Worm (Caenorhabditis elegans) whole organism, L4 larva: ENCODE results near the gene cec-3.

Source experiments
- F10B5.3 ChIP-seq: sonication (generic microtip); optimal IDR thresholded peaks from 2 replicates; lab custom pipeline; 2016; ENCODE audit warnings: mild to moderate bottlenecking, missing genetic modification characterization, missing compliant biosample characterization
- F26F4.8 ChIP-seq: fragments of 200-800 bp; sonication (Bioruptor generic); conservative IDR thresholded peaks from 2 replicates; pipeline ENCODE4 v1.3.6; 2022; ENCODE audit warnings: missing genetic modification characterization, missing compliant biosample characterization
- Y105C5A.15 ChIP-seq: fragments of 200-800 bp; sonication (Bioruptor generic); IDR thresholded peaks from 2 replicates; pipeline ENCODE4 v1.3.6; 2022; ENCODE audit warnings: missing genetic modification characterization, missing compliant biosample characterization
- Y75B8A.6 ChIP-seq: fragments of 200-800 bp; sonication (Bioruptor generic); IDR thresholded peaks from 2 replicates; pipeline ENCODE4 v1.3.6; 2022; ENCODE audit warnings: missing genetic modification reagents, missing genetic modification characterization, missing compliant biosample characterization
- ZK337.2 ChIP-seq: fragments of 200-800 bp; sonication (Bioruptor generic); IDR thresholded peaks from 2 replicates; pipeline ENCODE4 v1.3.6; 2022; ENCODE audit warnings: missing genetic modification reagents, missing genetic modification characterization, missing compliant biosample characterization
- aha-1 ChIP-seq: fragments of 150-350 bp; peaks from one replicate; lab custom pipeline; 2014; ENCODE audit warnings: missing biosample characterization, missing genetic modification characterization
- arid-1 ChIP-seq: fragments of 200-800 bp; sonication (Bioruptor generic); conservative IDR thresholded peaks from 2 replicates; pipeline ENCODE4 v1.3.6; 2022; ENCODE audit warnings: missing genetic modification reagents, missing genetic modification characterization, missing compliant biosample characterization
- ceh-20 ChIP-seq: fragments of 200-800 bp; sonication (Bioruptor generic); IDR thresholded peaks from 2 replicates; pipeline ENCODE4 v1.3.6; 2022; ENCODE audit warnings: missing genetic modification reagents, missing genetic modification characterization, missing compliant biosample characterization
- ces-1 ChIP-seq: fragments of 150-350 bp; sonication (generic microtip); optimal IDR thresholded peaks from 4 replicates; lab custom pipeline; 2014; ENCODE audit warnings: missing biosample characterization, missing genetic modification reagents, missing genetic modification characterization
- daf-16 ChIP-seq, 3 experiments: sonication (generic microtip); optimal IDR thresholded peaks; 2 replicates each; lab custom pipeline; 2016 to 2017; ENCODE audit warnings: missing genetic modification characterization in 3 of 3, missing genetic modification reagents in 3 of 3, mild to moderate bottlenecking in 2 of 3, missing compliant biosample characterization in 2 of 3, missing biosample characterization in 1 of 3, moderate library complexity in 1 of 3
- daf-19 ChIP-seq: fragments of 200-800 bp; sonication (Bioruptor generic); conservative IDR thresholded peaks from 2 replicates; pipeline ENCODE4 v1.3.6; 2022; ENCODE audit warnings: missing genetic modification characterization, missing compliant biosample characterization
- daf-8 ChIP-seq: fragments of 200-800 bp; sonication (Bioruptor generic); IDR thresholded peaks from 2 replicates; pipeline ENCODE4 v1.3.6; 2022; ENCODE audit warnings: missing genetic modification characterization, missing compliant biosample characterization
- dmd-6 ChIP-seq: fragments of 200-800 bp; sonication (Bioruptor generic); IDR thresholded peaks from 2 replicates; pipeline ENCODE4 v1.3.6; 2022; ENCODE audit warnings: missing genetic modification reagents, missing genetic modification characterization, missing compliant biosample characterization
- dmd-8 ChIP-seq: fragments of 200-800 bp; sonication (Bioruptor generic); IDR thresholded peaks from 2 replicates; pipeline ENCODE4 v1.3.6; 2022; ENCODE audit warnings: missing genetic modification characterization, missing compliant biosample characterization
- dpl-1 ChIP-seq: fragments of 150-350 bp; optimal IDR thresholded peaks from 2 replicates; lab custom pipeline; 2014; ENCODE audit warnings: missing biosample characterization, missing genetic modification reagents, missing genetic modification characterization
- egl-43 ChIP-seq: fragments of 200-800 bp; sonication (Bioruptor generic); IDR thresholded peaks from 2 replicates; pipeline ENCODE4 v1.3.6; 2022; ENCODE audit warnings: missing genetic modification reagents, missing genetic modification characterization, missing compliant biosample characterization
- fkh-10 ChIP-seq: fragments of 150-350 bp; optimal IDR thresholded peaks from 2 replicates; lab custom pipeline; 2014; ENCODE audit warnings: missing biosample characterization, missing genetic modification reagents, missing genetic modification characterization
- gei-8 ChIP-seq: fragments of 200-800 bp; sonication (Bioruptor generic); optimal IDR thresholded peaks from 2 replicates; lab custom pipeline; 2018; ENCODE audit warnings: mild to moderate bottlenecking, missing genetic modification characterization, missing compliant biosample characterization
- hif-1 ChIP-seq, 2 experiments: sonication (generic microtip); optimal IDR thresholded peaks; 2 replicates each; lab custom pipeline; 2016 to 2017; ENCODE audit warnings: missing compliant biosample characterization in 2 of 2, missing genetic modification characterization in 2 of 2, missing genetic modification reagents in 2 of 2, missing genotype in 2 of 2, mild to moderate bottlenecking in 1 of 2
- hlh-11 ChIP-seq: fragments of 200-800 bp; sonication (Bioruptor generic); optimal IDR thresholded peaks from 2 replicates; lab custom pipeline; 2018; ENCODE audit warnings: mild to moderate bottlenecking, missing genetic modification characterization, missing compliant biosample characterization
- hmg-1.1 ChIP-seq: fragments of 200-800 bp; sonication (Bioruptor generic); IDR thresholded peaks from 2 replicates; pipeline ENCODE4 v1.3.6; 2022; ENCODE audit warnings: missing genetic modification reagents, missing genetic modification characterization, missing compliant biosample characterization
- lin-1 ChIP-seq: fragments of 200-800 bp; sonication (Bioruptor generic); IDR thresholded peaks from 2 replicates; pipeline ENCODE4 v1.3.6; 2022; ENCODE audit warnings: missing genetic modification reagents, missing genetic modification characterization, missing compliant biosample characterization
- lsy-2 ChIP-seq, 2 experiments: fragments of 150-350 bp in 1 of 2; sonication (generic microtip) in 1 of 2; optimal IDR thresholded peaks; 2 replicates each; lab custom pipeline; 2014 to 2017; ENCODE audit warnings: missing biosample characterization in 2 of 2, missing genetic modification characterization in 2 of 2
- madf-5 ChIP-seq, 2 experiments: fragments of 200-800 bp; sonication (Bioruptor generic); IDR thresholded peaks; 2 replicates each; pipeline ENCODE4 v1.3.6; 2022; ENCODE audit warnings: missing compliant biosample characterization in 2 of 2, missing genetic modification characterization in 2 of 2
- mdl-1 ChIP-seq, 2 experiments: fragments of 150-350 bp in 1 of 2; sonication (generic microtip) in 1 of 2; optimal IDR thresholded peaks; 2 replicates each; lab custom pipeline; 2014 to 2017; ENCODE audit warnings: missing biosample characterization in 2 of 2, missing genetic modification characterization in 2 of 2
- mep-1 ChIP-seq: fragments of 150-350 bp; sonication (generic microtip); optimal IDR thresholded peaks from 3 replicates; lab custom pipeline; 2014; ENCODE audit warnings: missing biosample characterization, missing genetic modification characterization
- mes-2 ChIP-seq: sonication (generic microtip); optimal IDR thresholded peaks from 2 replicates; lab custom pipeline; 2016; ENCODE audit warnings: missing genotype, mild to moderate bottlenecking, missing genetic modification characterization, missing compliant biosample characterization; ENCODE audit not compliant: poor library complexity, severe bottlenecking
- mxl-3 ChIP-seq: fragments of 200-800 bp; sonication (Bioruptor generic); optimal IDR thresholded peaks from 2 replicates; lab custom pipeline; 2018; ENCODE audit warnings: mild to moderate bottlenecking, missing genetic modification characterization, missing compliant biosample characterization
- nhr-102 ChIP-seq: sonication (generic microtip); optimal IDR thresholded peaks from 2 replicates; lab custom pipeline; 2016; ENCODE audit warnings: mild to moderate bottlenecking, missing genetic modification characterization, moderate library complexity, missing compliant biosample characterization
- nhr-11 ChIP-seq: fragments of 150-350 bp; optimal IDR thresholded peaks from 2 replicates; lab custom pipeline; 2014; ENCODE audit warnings: missing biosample characterization, missing genetic modification characterization
- nhr-237 ChIP-seq: sonication (generic microtip); optimal IDR thresholded peaks from 2 replicates; lab custom pipeline; 2017; ENCODE audit warnings: missing biosample characterization, missing genetic modification characterization
- nhr-25 ChIP-seq: sonication (generic microtip); optimal IDR thresholded peaks from 2 replicates; lab custom pipeline; 2017; ENCODE audit warnings: missing genetic modification characterization, mild to moderate bottlenecking, missing compliant biosample characterization, antibody characterized with exemption, moderate library complexity, borderline replicate concordance; ENCODE audit not compliant: insufficient read depth
- nhr-28 ChIP-seq: fragments of 150-350 bp; optimal IDR thresholded peaks from 2 replicates; lab custom pipeline; 2014; ENCODE audit warnings: missing biosample characterization, missing genetic modification characterization
- nhr-41 ChIP-seq: fragments of 200-800 bp; sonication (Bioruptor generic); IDR thresholded peaks from 2 replicates; pipeline ENCODE4 v1.3.6; 2022; ENCODE audit warnings: missing genetic modification reagents, missing genetic modification characterization, missing compliant biosample characterization
- nhr-76 ChIP-seq: fragments of 150-350 bp; optimal IDR thresholded peaks from 2 replicates; lab custom pipeline; 2014; ENCODE audit warnings: missing biosample characterization, missing genetic modification characterization
- pha-4 ChIP-seq, 2 experiments: fragments of 150-350 bp in 1 of 2; fragments of 200-800 bp in 1 of 2; sonication (Bioruptor generic) in 1 of 2; IDR thresholded peaks in 1 of 2; optimal IDR thresholded peaks in 1 of 2; 2 replicates each; pipeline versions ENCODE4 v1.3.6 to Lab custom; 2014 to 2022; ENCODE audit warnings: missing genetic modification characterization in 2 of 2, missing genetic modification reagents in 2 of 2, missing biosample characterization in 1 of 2, missing compliant biosample characterization in 1 of 2
- pqm-1 ChIP-seq: sonication (generic microtip); optimal IDR thresholded peaks from 2 replicates; lab custom pipeline; 2017; ENCODE audit warnings: missing biosample characterization, missing genetic modification characterization
- rbr-2 ChIP-seq: sonication (generic microtip); optimal IDR thresholded peaks from 2 replicates; lab custom pipeline; 2016; ENCODE audit warnings: missing genotype, missing genetic modification characterization, missing compliant biosample characterization
- saeg-2 ChIP-seq: fragments of 200-800 bp; sonication (Bioruptor generic); IDR thresholded peaks from 2 replicates; pipeline ENCODE4 v1.3.6; 2022; ENCODE audit warnings: missing genetic modification reagents, missing genetic modification characterization, missing compliant biosample characterization
- sdz-12 ChIP-seq: fragments of 200-800 bp; sonication (Bioruptor generic); optimal IDR thresholded peaks from 2 replicates; lab custom pipeline; 2018; ENCODE audit warnings: mild to moderate bottlenecking, missing genetic modification characterization, missing compliant biosample characterization
- snpc-1.2 ChIP-seq: fragments of 200-800 bp; sonication (Bioruptor generic); IDR thresholded peaks from 2 replicates; pipeline ENCODE4 v1.3.6; 2022; ENCODE audit warnings: missing genetic modification reagents, missing genetic modification characterization, missing compliant biosample characterization
- snpc-4 ChIP-seq: fragments of 150-350 bp; optimal IDR thresholded peaks from 2 replicates; lab custom pipeline; 2014; ENCODE audit warnings: missing biosample characterization, missing genetic modification characterization
- unc-39 ChIP-seq: sonication (generic microtip); optimal IDR thresholded peaks from 2 replicates; lab custom pipeline; 2017; ENCODE audit warnings: missing biosample characterization, missing genetic modification characterization
- unc-62 ChIP-seq, 3 experiments: fragments of 150-350 bp in 1 of 3; sonication (generic microtip); optimal IDR thresholded peaks in 2 of 3; peaks in 1 of 3; 1 replicate in 1 of 3; 2 replicates in 2 of 3; lab custom pipeline; 2014 to 2017; ENCODE audit warnings: missing biosample characterization in 3 of 3, missing genetic modification characterization in 3 of 3, missing genetic modification reagents in 3 of 3, missing genotype in 1 of 3
- ztf-11 ChIP-seq: fragments of 150-350 bp; optimal IDR thresholded peaks from 2 replicates; lab custom pipeline; 2014; ENCODE audit warnings: missing biosample characterization, missing genetic modification characterization

cec-3 gene

ce11 chrII:7838661-7839060, 18.7 kb downstream of the cec-3 start:
- TF ChIP-seq snpc-1.2 (no peak), mep-1 (tag; lab: Kevin White, UChicago) (peak; percentile 10), rbr-2 (tag; lab: Kevin White, UChicago) (peak; percentile 32), lsy-2 (tag; optimal IDR thresholded peaks at IDR 0.05; lab: Kevin White, UChicago) (peak in 1 of 2 experiments; percentile 45), daf-16 (GFP tag; optimal IDR thresholded peaks at IDR 0.05; lab: Kevin White, UChicago) (peak in 1 of 2 experiments; percentile 56), daf-16 (tag; optimal IDR thresholded peaks at IDR 0.05; lab: Kevin White, UChicago) (no peak), gei-8 (no peak), ceh-20 (peak; percentile 55; the same call in 1 of the 2 replicates), ztf-11 (no peak), mdl-1 (tag; optimal IDR thresholded peaks at IDR 0.05; lab: Kevin White, UChicago) (peak in 1 of 2 experiments; percentile 28), hmg-1.1 (GFP tag; lab: Robert Waterston, UW) (peak; percentile 79)

- TF ChIP-seq saeg-2 (GFP tag; lab: Robert Waterston, UW) = no peak
- no peak for TF ChIP-seq snpc-4
- peak; percentile 95 for TF ChIP-seq aha-1 (tag; lab: Kevin White, UChicago)
- no peak for TF ChIP-seq F26F4.8 (GFP tag; lab: Robert Waterston, UW)
- no peak for TF ChIP-seq ZK337.2 (GFP tag; lab: Robert Waterston, UW)
- TF ChIP-seq daf-19 = no peak
- TF ChIP-seq mxl-3 (GFP tag; lab: Kevin White, UChicago) = no peak
- TF ChIP-seq nhr-28 (tag; lab: Kevin White, UChicago) = no peak
- TF ChIP-seq sdz-12 (GFP tag; lab: Kevin White, UChicago) = no peak
- TF ChIP-seq nhr-41 (GFP tag; lab: Robert Waterston, UW) = no peak
- TF ChIP-seq pha-4 (GFP tag; IDR thresholded peaks at IDR 0.05; lab: Robert Waterston, UW) = no peak
- TF ChIP-seq pha-4 (tag; optimal IDR thresholded peaks at IDR 0.05; lab: Kevin White, UChicago) = no peak
- TF ChIP-seq nhr-76 = no peak
- no peak for TF ChIP-seq nhr-237 (tag; lab: Kevin White, UChicago)
- TF ChIP-seq lsy-2 (tag; optimal IDR thresholded peaks at IDR 0.05; lab: Kevin White, UChicago) = peak in 1 of 2 experiments; percentile 44
- TF ChIP-seq dmd-6 (GFP tag; lab: Robert Waterston, UW) = no peak
- TF ChIP-seq Y105C5A.15 = no peak
- no peak for TF ChIP-seq egl-43 (GFP tag; lab: Robert Waterston, UW)
- no peak for TF ChIP-seq mes-2 (tag; lab: Kevin White, UChicago)
- no peak for TF ChIP-seq unc-39 (tag; lab: Kevin White, UChicago)
- no peak for TF ChIP-seq mep-1 (tag; lab: Kevin White, UChicago)
- TF ChIP-seq nhr-11 (tag; lab: Kevin White, UChicago) = peak; percentile 45
- no peak for TF ChIP-seq arid-1
- TF ChIP-seq daf-16 (GFP tag; optimal IDR thresholded peaks at IDR 0.05; lab: Kevin White, UChicago) = peak in 1 of 2 experiments; percentile 96
- TF ChIP-seq daf-16 (tag; optimal IDR thresholded peaks at IDR 0.05; lab: Kevin White, UChicago) = no peak
- TF ChIP-seq unc-62 (GFP tag; optimal IDR thresholded peaks at IDR 0.05 in 1 of 2; lab: Kevin White, UChicago) = no peak
- no peak for TF ChIP-seq unc-62 (tag; optimal IDR thresholded peaks at IDR 0.05; lab: Kevin White, UChicago)
- TF ChIP-seq fkh-10 (GFP tag; lab: Kevin White, UChicago) = no peak
- TF ChIP-seq F10B5.3 (tag; lab: Kevin White, UChicago) = no peak
- no peak for TF ChIP-seq ces-1
- TF ChIP-seq hlh-11 (tag; lab: Kevin White, UChicago) = peak; percentile 64
- no peak for TF ChIP-seq daf-8 (GFP tag; lab: Robert Waterston, UW)
- peak in 1 of 2 experiments; percentile 36 for TF ChIP-seq hif-1 (tag; optimal IDR thresholded peaks at IDR 0.05; lab: Kevin White, UChicago)
- no peak for TF ChIP-seq nhr-25 (tag; lab: Kevin White, UChicago)
- TF ChIP-seq rbr-2 (tag; lab: Kevin White, UChicago) = no peak
- 0 out of 2 replicates have a peak, but pooled peaks have one; percentile 16 for TF ChIP-seq hmg-1.1 (GFP tag; lab: Robert Waterston, UW)
- TF ChIP-seq ceh-20 = 0 out of 2 replicates have a peak, but pooled peaks have one; percentile 61
- no peak for TF ChIP-seq dmd-8
- no peak for TF ChIP-seq lin-1 (GFP tag; lab: Robert Waterston, UW)
- no peak for TF ChIP-seq madf-5 (GFP tag; IDR thresholded peaks at IDR 0.05; lab: Robert Waterston, UW)
- TF ChIP-seq Y75B8A.6 (GFP tag; lab: Robert Waterston, UW) = no peak
- TF ChIP-seq nhr-102 (tag; lab: Kevin White, UChicago) = no peak
- TF ChIP-seq dpl-1 (GFP tag; lab: Kevin White, UChicago) = no peak
- TF ChIP-seq pqm-1 (tag; lab: Kevin White, UChicago) = no peak
Observed at ce11 chrII:7836613-7837226, 20.7 kb downstream of the cec-3 start.
